Worm (Caenorhabditis elegans): Measurements from ENCODE around the gene snb-1.
A peak's percentile ranks its signal among the peaks of the same experiment; 100 is the strongest.

The snb-1 gene

ce11 chrV:6685963-6686362, 29.7 kb upstream of the snb-1 start:
- TF ChIP-seq unc-39 (tag; optimal IDR thresholded peaks at IDR 0.05) (no peak), unc-62 (GFP tag; optimal IDR thresholded peaks at IDR 0.05) (no peak), blmp-1 (tag; optimal IDR thresholded peaks at IDR 0.05) (no peak), ceh-43 (GFP tag; optimal IDR thresholded peaks at IDR 0.05) (no peak), bed-3 (GFP tag; optimal IDR thresholded peaks at IDR 0.05) (no peak), lin-13 (tag; optimal IDR thresholded peaks at IDR 0.05) (no peak), snpc-4 (tag; optimal IDR thresholded peaks at IDR 0.05) (no peak), M03D4.4 (tag; optimal IDR thresholded peaks at IDR 0.05) (no peak), nhr-12 (tag; optimal IDR thresholded peaks at IDR 0.05) (no peak)

- TF ChIP-seq nhr-2 (tag; optimal IDR thresholded peaks at IDR 0.05) (peak; percentile 59), nhr-237 (tag; optimal IDR thresholded peaks at IDR 0.05) (no peak), lin-32 (GFP tag; optimal IDR thresholded peaks at IDR 0.05) (peak; percentile 60), cnd-1 (tag; optimal IDR thresholded peaks at IDR 0.05) (peak; percentile 20)
These were observed 29.2 kb upstream of the snb-1 start for ce11 chrV:6685499-6685898.

- TF ChIP-seq ceh-43 (GFP tag; optimal IDR thresholded peaks at IDR 0.05): peak; percentile 78
- no peak for TF ChIP-seq drap-1 (GFP tag; optimal IDR thresholded peaks at IDR 0.05)
- peak; percentile 100 for TF ChIP-seq nhr-2 (tag; optimal IDR thresholded peaks at IDR 0.05)
- TF ChIP-seq unc-120 (tag; optimal IDR thresholded peaks at IDR 0.05; ENCODE audit: poor library complexity, severe bottlenecking): no peak
- TF ChIP-seq pha-4 (tag; optimal IDR thresholded peaks at IDR 0.05): no peak
- TF ChIP-seq elt-1 (tag; optimal IDR thresholded peaks at IDR 0.05; ENCODE audit: borderline replicate concordance, insufficient read depth): no peak
- peak; percentile 36 for TF ChIP-seq sptf-1 (tag; optimal IDR thresholded peaks at IDR 0.05)
- TF ChIP-seq lin-32 (GFP tag; optimal IDR thresholded peaks at IDR 0.05): peak; percentile 98
- no peak for TF ChIP-seq tbx-8 (GFP tag; optimal IDR thresholded peaks at IDR 0.05)
- no peak for TF ChIP-seq hlh-1 (tag; optimal IDR thresholded peaks at IDR 0.05)
- TF ChIP-seq ces-1 (GFP tag; optimal IDR thresholded peaks at IDR 0.05): peak; percentile 72
- TF ChIP-seq mls-2 (tag; optimal IDR thresholded peaks at IDR 0.05): peak; percentile 80
- TF ChIP-seq cnd-1 (tag; optimal IDR thresholded peaks at IDR 0.05): peak; percentile 76
- TF ChIP-seq ceh-39 (tag; optimal IDR thresholded peaks at IDR 0.05): no peak
- peak; percentile 28 for TF ChIP-seq ztf-11 (tag; optimal IDR thresholded peaks at IDR 0.05)
These were observed 28.2 kb upstream of the snb-1 start for ce11 chrV:6684541-6684940.

DNA sequence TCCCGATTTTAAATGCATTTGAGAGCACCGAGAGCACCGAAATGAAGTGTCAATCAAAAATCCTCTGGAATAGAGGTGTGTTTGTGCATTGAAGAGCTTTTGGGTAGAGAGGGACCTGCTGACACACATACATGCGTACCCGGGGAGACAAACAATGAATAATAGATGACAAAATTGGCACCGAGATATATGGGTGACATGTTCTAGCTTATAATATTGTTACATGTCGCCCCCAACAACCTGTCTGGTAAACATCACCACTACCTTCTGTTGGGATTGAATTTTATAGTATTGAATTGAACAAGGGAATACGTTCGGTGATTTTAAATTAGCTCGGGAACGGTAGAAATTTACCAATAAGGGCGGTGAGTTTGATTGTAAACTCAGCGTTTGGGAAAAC, 27.4 kb upstream of the snb-1 start:
- no peak for TF ChIP-seq ceh-39 (tag; optimal IDR thresholded peaks at IDR 0.05)
- TF ChIP-seq ces-1 (GFP tag; optimal IDR thresholded peaks at IDR 0.05): peak; percentile 10
- no peak for TF ChIP-seq snpc-4 (tag; optimal IDR thresholded peaks at IDR 0.05)
- TF ChIP-seq blmp-1 (tag; optimal IDR thresholded peaks at IDR 0.05): no peak
- no peak for TF ChIP-seq bed-3 (GFP tag; optimal IDR thresholded peaks at IDR 0.05)
- TF ChIP-seq ztf-11 (tag; optimal IDR thresholded peaks at IDR 0.05): no peak
- TF ChIP-seq nhr-12 (tag; optimal IDR thresholded peaks at IDR 0.05): no peak
- no peak for TF ChIP-seq pha-4 (tag; optimal IDR thresholded peaks at IDR 0.05)

DNA sequence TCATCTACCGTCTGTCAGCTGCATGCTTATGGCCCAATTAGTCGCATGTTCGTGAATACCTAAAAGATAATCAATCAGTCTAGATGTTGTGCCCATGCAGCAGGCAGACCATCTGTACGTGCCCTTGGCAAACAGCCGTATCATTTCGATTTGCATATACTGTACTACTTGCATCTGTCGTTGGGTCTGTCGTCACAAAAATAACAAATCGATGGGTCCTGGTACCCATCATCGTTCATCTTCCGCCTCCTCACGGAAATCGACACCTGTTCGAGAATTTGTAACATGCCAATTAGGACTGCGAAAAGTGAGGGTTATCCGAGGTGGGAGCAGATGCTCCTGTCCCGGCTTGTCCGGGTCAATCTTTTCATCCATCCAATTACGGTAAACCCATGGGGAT, 27.0 kb upstream of the snb-1 start:
- TF ChIP-seq ces-1 (GFP tag; optimal IDR thresholded peaks at IDR 0.05) (no peak), M03D4.4 (tag; optimal IDR thresholded peaks at IDR 0.05) (no peak), mab-5 (tag; optimal IDR thresholded peaks at IDR 0.05) (no peak), nhr-28 (tag; optimal IDR thresholded peaks at IDR 0.05) (no peak), nhr-2 (tag; optimal IDR thresholded peaks at IDR 0.05) (peak; percentile 83), cnd-1 (tag; optimal IDR thresholded peaks at IDR 0.05) (peak; percentile 44), flh-1 (GFP tag; optimal IDR thresholded peaks at IDR 0.05) (no peak), drap-1 (GFP tag; optimal IDR thresholded peaks at IDR 0.05) (no peak), nhr-76 (tag; optimal IDR thresholded peaks at IDR 0.05) (no peak), ceh-83 (GFP tag; optimal IDR thresholded peaks at IDR 0.05) (no peak), bed-3 (GFP tag; optimal IDR thresholded peaks at IDR 0.05) (no peak), blmp-1 (tag; optimal IDR thresholded peaks at IDR 0.05) (no peak), tbx-8 (GFP tag; optimal IDR thresholded peaks at IDR 0.05) (no peak), ztf-11 (tag; optimal IDR thresholded peaks at IDR 0.05) (no peak), sem-2 (GFP tag; optimal IDR thresholded peaks at IDR 0.05) (no peak), nhr-12 (tag; optimal IDR thresholded peaks at IDR 0.05) (no peak), zip-8 (tag; optimal IDR thresholded peaks at IDR 0.05) (no peak), mep-1 (tag; optimal IDR thresholded peaks at IDR 0.05) (peak; percentile 7), lin-32 (GFP tag; optimal IDR thresholded peaks at IDR 0.05) (peak; percentile 57), hlh-1 (tag; optimal IDR thresholded peaks at IDR 0.05) (no peak)

Measured in whole organism, mixed stage, embryonic.